Worm (Caenorhabditis elegans): ENCODE measurements around the gene K08C7.6.

The K08C7.6 gene

DNA sequence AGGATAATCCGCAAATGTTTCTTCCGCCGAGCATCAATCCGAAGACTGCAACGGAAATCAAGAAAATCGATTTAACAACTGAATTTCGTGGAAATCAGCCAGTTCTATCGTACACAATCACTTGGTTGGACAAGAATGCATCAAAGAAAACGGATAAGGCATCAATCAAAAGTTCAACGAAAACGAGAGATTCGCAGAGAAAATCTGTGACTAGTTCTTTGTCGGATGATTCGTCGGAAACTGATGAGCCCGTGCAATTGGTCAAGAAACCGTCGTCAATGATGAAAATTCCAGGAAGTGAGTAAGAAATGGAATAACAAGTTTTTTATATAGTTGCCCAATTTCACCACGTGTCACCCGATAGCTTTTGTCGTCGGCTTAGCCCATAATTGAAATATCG, 20.4 kb upstream of the K08C7.6 start, which contains the start of gene R102.6:
TSS of gene R102.6 (minus strand) at position 101 of the 400 bp plus-strand sequence.
- TF ChIP-seq lin-39 (tag; optimal IDR thresholded peaks at IDR 0.05) (no peak), ztf-4 (tag; optimal IDR thresholded peaks at IDR 0.05) (no peak), fkh-2 (tag; optimal IDR thresholded peaks at IDR 0.05) (no peak), ceh-9 (tag; optimal IDR thresholded peaks at IDR 0.05) (no peak), R02D3.7 (tag; optimal IDR thresholded peaks at IDR 0.05) (no peak), ZK546.5 (tag; optimal IDR thresholded peaks at IDR 0.05) (no peak), aly-2 (tag; optimal IDR thresholded peaks at IDR 0.05) (no peak)

DNA sequence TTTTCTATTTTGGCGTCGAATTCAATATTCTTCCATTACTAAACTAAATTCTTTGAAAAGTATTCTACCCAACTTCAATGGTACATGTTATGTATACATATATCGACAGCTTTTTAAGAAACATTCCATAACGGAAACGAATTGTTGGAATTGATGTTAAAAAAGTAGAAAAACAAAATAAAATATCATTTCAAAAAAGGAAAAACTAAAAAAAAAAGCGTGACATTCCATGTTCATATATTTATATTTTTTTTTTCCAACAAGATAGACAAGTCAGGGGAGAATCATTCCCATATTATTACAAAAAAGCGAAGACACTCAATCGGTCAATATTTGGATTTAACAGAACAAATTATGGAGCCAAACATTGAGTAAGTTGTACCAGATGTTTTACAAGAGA, 19.5 kb upstream of the K08C7.6 start, which contains the start of gene R102.10:
TSS of gene R102.10 (plus strand) at position 301 of the 400 bp plus-strand sequence.
- TF ChIP-seq ama-1 (optimal IDR thresholded peaks at IDR 0.05) (no peak), aly-2 (tag; optimal IDR thresholded peaks at IDR 0.05) (no peak), nhr-11 (tag; optimal IDR thresholded peaks at IDR 0.05) (no peak), ztf-4 (tag; optimal IDR thresholded peaks at IDR 0.05) (no peak), sea-2 (GFP tag; optimal IDR thresholded peaks at IDR 0.05) (no peak), egl-27 (tag; optimal IDR thresholded peaks at IDR 0.05) (no peak), unc-62 (GFP tag; optimal IDR thresholded peaks at IDR 0.05) (no peak), mml-1 (tag; optimal IDR thresholded peaks at IDR 0.05) (no peak), nhr-25 (tag; optimal IDR thresholded peaks at IDR 0.05) (no peak), nhr-77 (tag; optimal IDR thresholded peaks at IDR 0.05) (no peak), nhr-67 (tag; optimal IDR thresholded peaks at IDR 0.05) (no peak), lin-15B (tag; optimal IDR thresholded peaks at IDR 0.05) (no peak), nhr-23 (tag; optimal IDR thresholded peaks at IDR 0.05) (no peak), egl-5 (tag; optimal IDR thresholded peaks at IDR 0.05) (no peak)

DNA sequence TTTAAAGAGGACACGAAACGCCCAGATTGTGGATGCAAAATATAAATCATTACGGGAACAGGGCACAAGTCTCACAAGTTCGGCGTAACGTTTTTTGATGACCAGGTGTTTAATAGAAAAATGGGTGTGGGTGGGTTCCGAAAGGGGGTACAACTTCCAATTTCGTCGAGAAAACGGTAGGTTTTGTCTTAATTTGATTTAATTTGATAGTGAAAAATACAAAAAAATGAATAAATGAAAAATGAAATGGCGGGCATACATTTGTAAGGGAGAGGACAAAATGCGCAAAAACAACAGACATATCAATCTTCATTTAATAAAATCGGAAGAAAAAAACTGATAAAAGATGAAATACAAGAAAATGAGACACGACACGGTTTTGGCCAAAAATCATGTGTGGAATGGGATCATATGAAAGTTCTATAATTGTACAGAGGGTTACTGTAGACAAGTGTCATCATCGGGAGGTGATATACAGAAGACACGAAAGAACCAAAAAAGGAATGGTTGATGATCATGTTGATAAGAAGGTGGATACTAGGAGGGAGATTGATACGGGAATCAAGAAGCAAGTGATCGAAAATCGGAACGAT, 16.3 kb upstream of the K08C7.6 start:
- TF ChIP-seq elt-1 (tag; optimal IDR thresholded peaks at IDR 0.05): no peak
- peak in 1 of 3 experiments; percentile 28 for TF ChIP-seq elt-3 (tag; optimal IDR thresholded peaks at IDR 0.05)
- TF ChIP-seq nhr-23 (tag; optimal IDR thresholded peaks at IDR 0.05): peak; percentile 37
- TF ChIP-seq nhr-43 (tag; optimal IDR thresholded peaks at IDR 0.05; ENCODE audit: poor library complexity, severe bottlenecking): peak; percentile 71

DNA sequence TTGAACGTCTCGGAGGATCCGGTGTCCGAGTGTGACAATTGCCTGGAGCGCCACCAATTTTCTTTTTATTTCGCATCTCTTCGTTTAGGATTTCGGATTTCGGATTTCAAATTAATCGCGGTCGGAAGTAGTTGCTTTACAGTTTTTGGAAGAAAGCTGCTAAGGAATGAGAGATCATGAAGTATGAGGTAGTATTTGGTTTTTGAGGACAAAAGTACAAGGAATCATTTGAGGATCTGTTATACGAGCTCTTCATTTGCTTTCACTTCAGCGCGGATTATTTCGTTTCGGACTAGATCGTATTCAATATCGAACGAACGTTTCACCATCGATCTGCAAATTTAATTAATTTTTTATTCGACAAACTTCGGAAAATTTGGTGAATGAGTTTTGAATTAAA, 14.0 kb upstream of the K08C7.6 start, which contains the start of gene R102.11:
TSS of gene R102.11 (minus strand) at position 101 of the 400 bp plus-strand sequence.
- TF ChIP-seq nhr-67 (tag; optimal IDR thresholded peaks at IDR 0.05) (no peak), snpc-4 (tag; optimal IDR thresholded peaks at IDR 0.05) (no peak), ZK546.5 (tag; optimal IDR thresholded peaks at IDR 0.05) (no peak), ceh-16 (tag; optimal IDR thresholded peaks at IDR 0.05) (no peak), nhr-77 (tag; optimal IDR thresholded peaks at IDR 0.05) (no peak), nhr-12 (tag; optimal IDR thresholded peaks at IDR 0.05) (no peak), ama-1 (optimal IDR thresholded peaks at IDR 0.05) (no peak), jun-1 (tag; optimal IDR thresholded peaks at IDR 0.05) (no peak), elt-3 (tag; optimal IDR thresholded peaks at IDR 0.05) (no peak), nhr-43 (tag; optimal IDR thresholded peaks at IDR 0.05; ENCODE audit: poor library complexity, severe bottlenecking) (no peak), nhr-28 (tag; optimal IDR thresholded peaks at IDR 0.05) (no peak), mml-1 (tag; optimal IDR thresholded peaks at IDR 0.05) (no peak)

DNA sequence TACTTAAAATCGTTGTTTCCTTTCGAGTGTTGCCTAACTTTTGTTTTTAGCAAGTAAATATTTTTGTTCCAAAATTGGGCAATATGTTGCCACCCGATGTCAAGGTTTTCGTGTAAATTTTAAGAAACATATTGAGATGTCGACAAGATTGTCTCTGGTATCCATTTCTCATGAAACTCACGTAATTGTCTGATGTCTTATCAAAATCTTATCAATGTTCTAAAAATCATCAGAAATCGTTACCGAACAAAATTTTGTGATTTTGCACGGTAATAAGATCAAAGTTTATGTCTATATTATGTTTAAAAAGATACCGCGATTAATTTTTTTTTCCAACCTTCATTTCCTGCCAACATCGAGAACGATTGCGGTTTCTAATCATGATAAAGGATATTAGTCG, 13.3 kb upstream of the K08C7.6 start:
- no peak for TF ChIP-seq elt-1 (tag; optimal IDR thresholded peaks at IDR 0.05)
- no peak for TF ChIP-seq snpc-4 (tag; optimal IDR thresholded peaks at IDR 0.05)
- TF ChIP-seq nhr-28 (tag; optimal IDR thresholded peaks at IDR 0.05): no peak
- no peak for TF ChIP-seq lin-15B (tag; optimal IDR thresholded peaks at IDR 0.05)
- TF ChIP-seq elt-2 (tag; optimal IDR thresholded peaks at IDR 0.05): no peak
- TF ChIP-seq sea-2 (GFP tag; optimal IDR thresholded peaks at IDR 0.05): no peak
- no peak for TF ChIP-seq nhr-67 (tag; optimal IDR thresholded peaks at IDR 0.05)
- TF ChIP-seq ztf-4 (tag; optimal IDR thresholded peaks at IDR 0.05): no peak
- TF ChIP-seq nhr-77 (tag; optimal IDR thresholded peaks at IDR 0.05): no peak
- TF ChIP-seq ceh-9 (tag; optimal IDR thresholded peaks at IDR 0.05): no peak
- no peak for TF ChIP-seq nhr-76 (tag; optimal IDR thresholded peaks at IDR 0.05)
- no peak for TF ChIP-seq nhr-43 (tag; optimal IDR thresholded peaks at IDR 0.05; ENCODE audit: poor library complexity, severe bottlenecking)
- TF ChIP-seq fkh-10 (GFP tag; optimal IDR thresholded peaks at IDR 0.05): no peak
- no peak for TF ChIP-seq egl-5 (tag; optimal IDR thresholded peaks at IDR 0.05)
- TF ChIP-seq nhr-237 (tag; optimal IDR thresholded peaks at IDR 0.05): no peak

DNA sequence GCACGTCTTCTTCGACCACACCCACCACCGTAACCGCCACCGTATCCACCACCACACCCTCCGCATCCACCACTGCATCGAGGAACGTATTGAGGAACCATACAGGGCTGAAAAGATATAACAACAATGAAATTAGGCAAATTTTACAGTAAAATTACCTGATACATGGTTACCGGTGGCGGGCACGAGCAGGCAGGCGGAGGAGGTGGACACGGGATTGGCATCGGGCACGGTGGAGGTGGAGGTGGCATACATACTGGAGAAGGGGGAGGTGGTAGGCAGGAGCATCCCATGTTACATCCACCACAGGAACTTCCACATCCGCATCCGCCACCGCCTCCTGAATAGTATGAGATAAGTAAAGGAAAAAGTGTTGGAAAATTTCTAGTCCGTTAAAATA, 12.8 kb upstream of the K08C7.6 start:
- TF ChIP-seq nhr-23 (tag; optimal IDR thresholded peaks at IDR 0.05) (no peak), snpc-4 (tag; optimal IDR thresholded peaks at IDR 0.05) (no peak), lin-39 (tag; optimal IDR thresholded peaks at IDR 0.05) (no peak), eor-1 (tag; optimal IDR thresholded peaks at IDR 0.05) (no peak), zag-1 (tag; optimal IDR thresholded peaks at IDR 0.05) (no peak), nhr-25 (tag; optimal IDR thresholded peaks at IDR 0.05) (no peak), mdl-1 (tag; optimal IDR thresholded peaks at IDR 0.05) (no peak), elt-3 (tag; optimal IDR thresholded peaks at IDR 0.05) (no peak), ceh-9 (tag; optimal IDR thresholded peaks at IDR 0.05) (no peak), tbx-2 (tag; optimal IDR thresholded peaks at IDR 0.05) (no peak), lsy-12 (tag; optimal IDR thresholded peaks at IDR 0.05) (no peak), nhr-237 (tag; optimal IDR thresholded peaks at IDR 0.05) (no peak), ceh-28 (tag; optimal IDR thresholded peaks at IDR 0.05) (no peak), unc-39 (tag; optimal IDR thresholded peaks at IDR 0.05) (no peak), unc-62 (GFP tag; optimal IDR thresholded peaks at IDR 0.05) (no peak), jun-1 (tag; optimal IDR thresholded peaks at IDR 0.05) (no peak), nhr-28 (tag; optimal IDR thresholded peaks at IDR 0.05) (no peak)
